Worm (Caenorhabditis elegans): ENCODE data around the gene srh-194.

- TF ChIP-seq dao-5 (tag; optimal IDR thresholded peaks at IDR 0.05) (no peak), him-1 (tag; optimal IDR thresholded peaks at IDR 0.05) (no peak)
These were observed 43.3 kb downstream of the srh-194 start, which contains the start of gene srt-13 for ce11 chrV:4250047-4250446.

All from whole organism, L4/young adult.